Fruit fly (Drosophila melanogaster) whole organism, embryonic: Measurements from ENCODE around the gene Cdc42.

Source experiments
- Ada2b ChIP-seq: fragments of 200-800 bp; sonication (Bioruptor generic); IDR thresholded peaks from 2 replicates; pipeline ENCODE4 v1.3.6; 2022; ENCODE audit warnings: missing biosample characterization, missing genetic modification characterization
- Antp ChIP-seq: fragments of 200-800 bp; sonication (Bioruptor generic); optimal IDR thresholded peaks from 3 replicates; lab custom pipeline; 2016; ENCODE audit warnings: missing biosample characterization, missing genetic modification characterization
- Awh ChIP-seq: fragments of 200-800 bp; sonication (Bioruptor generic); IDR thresholded peaks from 2 replicates; pipeline ENCODE4, ENCODE4 v1.3.6; 2022; ENCODE audit warnings: missing biosample characterization, missing genetic modification characterization
- CG10366 ChIP-seq: fragments of 200-800 bp; sonication (Bioruptor generic); IDR thresholded peaks from 2 replicates; pipeline ENCODE4 v1.3.6; 2022; ENCODE audit warnings: missing biosample characterization, missing genetic modification characterization
- CG11398 ChIP-seq: fragments of 200-800 bp; sonication (Bioruptor generic); optimal IDR thresholded peaks from 2 replicates; lab custom pipeline; 2016; ENCODE audit warnings: missing biosample characterization, missing genetic modification characterization
- CG12155 ChIP-seq: fragments of 200-800 bp; sonication (Bioruptor generic); optimal IDR thresholded peaks from 3 replicates; lab custom pipeline; 2016; ENCODE audit warnings: missing biosample characterization, missing genetic modification characterization
- CG12744 ChIP-seq: fragments of 200-800 bp; sonication (Bioruptor generic); optimal IDR thresholded peaks from 2 replicates; lab custom pipeline; 2016; ENCODE audit warnings: missing biosample characterization, missing genetic modification characterization
- CG13424 ChIP-seq: fragments of 200-800 bp; sonication (Bioruptor generic); optimal IDR thresholded peaks from 2 replicates; lab custom pipeline; 2019; ENCODE audit warnings: missing biosample characterization, mild to moderate bottlenecking, missing genetic modification characterization, moderate library complexity
- CG13775 ChIP-seq: fragments of 200-800 bp; sonication (Bioruptor generic); optimal IDR thresholded peaks from 3 replicates; lab custom pipeline; 2017; ENCODE audit warnings: missing biosample characterization, mild to moderate bottlenecking, missing genetic modification characterization
- CG17385 ChIP-seq: fragments of 200-800 bp; sonication (Bioruptor generic); optimal IDR thresholded peaks from 3 replicates; lab custom pipeline; 2018; ENCODE audit warnings: missing biosample characterization, mild to moderate bottlenecking, missing genetic modification characterization
- CG17829 ChIP-seq: fragments of 200-800 bp; optimal IDR thresholded peaks from 2 replicates; lab custom pipeline; 2019; ENCODE audit warnings: missing biosample characterization, mild to moderate bottlenecking, missing genetic modification characterization, moderate library complexity
- CG2889 ChIP-seq: fragments of 200-800 bp; sonication (Bioruptor generic); IDR thresholded peaks from 3 replicates; pipeline ENCODE4 v1.3.6; 2022; ENCODE audit warnings: missing biosample characterization, missing genetic modification characterization
- CG30431 ChIP-seq: fragments of 200-800 bp; sonication (Bioruptor generic); optimal IDR thresholded peaks from 2 replicates; lab custom pipeline; 2017; ENCODE audit warnings: missing biosample characterization, missing genetic modification characterization
- CG3163 ChIP-seq: fragments of 200-800 bp; sonication (Bioruptor generic); optimal IDR thresholded peaks from 3 replicates; lab custom pipeline; 2016; ENCODE audit warnings: missing biosample characterization, missing genetic modification characterization
- CG4730 ChIP-seq: fragments of 200-800 bp; sonication (Bioruptor generic); IDR thresholded peaks from 2 replicates; pipeline ENCODE4 v1.3.6; 2022; ENCODE audit warnings: missing biosample characterization, missing genetic modification characterization
- CG6654 ChIP-seq: fragments of 200-800 bp; sonication (Bioruptor generic); optimal IDR thresholded peaks from 2 replicates; lab custom pipeline; 2017; ENCODE audit warnings: missing biosample characterization, mild to moderate bottlenecking, missing genetic modification characterization
- CG9609 ChIP-seq: fragments of 200-800 bp; sonication (Bioruptor generic); optimal IDR thresholded peaks from 3 replicates; lab custom pipeline; 2016; ENCODE audit warnings: missing biosample characterization, missing genetic modification characterization
- CG9727 ChIP-seq: fragments of 200-800 bp; sonication (Bioruptor generic); optimal IDR thresholded peaks from 3 replicates; lab custom pipeline; 2017; ENCODE audit warnings: missing biosample characterization, mild to moderate bottlenecking, missing genetic modification characterization
- Dad ChIP-seq: fragments of 200-800 bp; sonication (Bioruptor generic); optimal IDR thresholded peaks from 3 replicates; lab custom pipeline; 2016; ENCODE audit warnings: missing biosample characterization, missing genetic modification characterization
- Dbx ChIP-seq: fragments of 200-800 bp; sonication (Bioruptor generic); IDR thresholded peaks from 3 replicates; pipeline ENCODE4 v1.3.6; 2022; ENCODE audit warnings: missing biosample characterization, missing genetic modification characterization
- Dll ChIP-seq: fragments of 200-800 bp; sonication (Bioruptor generic); IDR thresholded peaks from 4 replicates; pipeline ENCODE4 v1.3.6; 2022; ENCODE audit warnings: missing biosample characterization, missing genetic modification characterization; ENCODE audit not compliant: partially characterized antibody
- Hr3 ChIP-seq: fragments of 200-800 bp; sonication (Bioruptor generic); optimal IDR thresholded peaks from 3 replicates; lab custom pipeline; 2016; ENCODE audit warnings: missing biosample characterization, missing genetic modification characterization
- Hsf ChIP-seq: fragments of 200-800 bp; sonication (Bioruptor generic); optimal IDR thresholded peaks from 3 replicates; lab custom pipeline; 2016; ENCODE audit warnings: missing biosample characterization, missing genetic modification characterization
- Lhr ChIP-seq: fragments of 200-800 bp; sonication (Bioruptor generic); optimal IDR thresholded peaks from 3 replicates; lab custom pipeline; 2017; ENCODE audit warnings: mild to moderate bottlenecking, missing biosample characterization, missing genetic modification reagents, missing genetic modification characterization
- Mes4 ChIP-seq: fragments of 200-800 bp; sonication (Bioruptor generic); optimal IDR thresholded peaks from 2 replicates; lab custom pipeline; 2016; ENCODE audit warnings: missing biosample characterization, missing genetic modification characterization
- NC2β ChIP-seq: fragments of 200-800 bp; sonication (Bioruptor generic); optimal IDR thresholded peaks from 2 replicates; lab custom pipeline; 2016; ENCODE audit warnings: missing biosample characterization, missing genetic modification characterization
- PHDP ChIP-seq: fragments of 200-800 bp; sonication (Bioruptor generic); optimal IDR thresholded peaks from 3 replicates; lab custom pipeline; 2018; ENCODE audit warnings: missing biosample characterization, mild to moderate bottlenecking, missing genetic modification characterization, moderate library complexity
- Scr ChIP-seq: fragments of 200-800 bp; sonication (Bioruptor generic); IDR thresholded peaks from 2 replicates; pipeline ENCODE4 v1.3.6; 2022; ENCODE audit warnings: missing biosample characterization, missing genetic modification characterization; ENCODE audit not compliant: partially characterized antibody
- Ssrp ChIP-seq: fragments of 200-800 bp; sonication (Bioruptor generic); optimal IDR thresholded peaks from 2 replicates; lab custom pipeline; 2018; ENCODE audit warnings: missing biosample characterization, mild to moderate bottlenecking, missing genetic modification characterization, moderate library complexity
- Trl ChIP-seq, 3 experiments: fragments of >200 bp in 2 of 3; fragments of 200-800 bp in 1 of 3; sonication (Bioruptor generic) in 1 of 3; optimal IDR thresholded peaks; 2 replicates in 1 of 3; 3 replicates in 2 of 3; lab custom pipeline; 2016 to 2017; ENCODE audit warnings: missing biosample characterization in 1 of 3, missing genetic modification characterization in 1 of 3
- Xrp1 ChIP-seq: fragments of 200-800 bp; sonication (Bioruptor generic); IDR thresholded peaks from 2 replicates; pipeline ENCODE4 v1.3.6; 2022; ENCODE audit warnings: missing biosample characterization, missing genetic modification characterization
- YL-1 ChIP-seq: fragments of 200-800 bp; sonication (Bioruptor generic); optimal IDR thresholded peaks from 3 replicates; lab custom pipeline; 2017; ENCODE audit warnings: missing biosample characterization, mild to moderate bottlenecking, missing genetic modification characterization
- dpn ChIP-seq, 2 experiments: fragments of 200-800 bp; sonication (Bioruptor generic); optimal IDR thresholded peaks; 3 replicates each; lab custom pipeline; 2016; ENCODE audit warnings: missing biosample characterization in 2 of 2, missing genetic modification characterization in 2 of 2
- dysf ChIP-seq: fragments of 200-800 bp; sonication (Bioruptor generic); IDR thresholded peaks from 3 replicates; pipeline ENCODE4 v1.3.6; 2022; ENCODE audit warnings: missing biosample characterization, missing genetic modification characterization
- emc ChIP-seq: fragments of 200-800 bp; sonication (Bioruptor generic); optimal IDR thresholded peaks from 2 replicates; lab custom pipeline; 2016; ENCODE audit warnings: missing biosample characterization, missing genetic modification characterization
- fd3F ChIP-seq: fragments of 200-800 bp; sonication (Bioruptor generic); optimal IDR thresholded peaks from 2 replicates; lab custom pipeline; 2018; ENCODE audit warnings: missing biosample characterization, mild to moderate bottlenecking, missing genetic modification characterization, moderate library complexity
- her ChIP-seq: fragments of 200-800 bp; sonication (Bioruptor generic); optimal IDR thresholded peaks from 2 replicates; lab custom pipeline; 2016; ENCODE audit warnings: missing biosample characterization, missing genetic modification characterization
- ken ChIP-seq: fragments of 200-800 bp; sonication (Bioruptor generic); IDR thresholded peaks from 3 replicates; pipeline ENCODE4 v1.3.6; 2022; ENCODE audit warnings: missing biosample characterization, missing genetic modification characterization
- lmd ChIP-seq: fragments of 200-800 bp; sonication (Bioruptor generic); IDR thresholded peaks from 2 replicates; pipeline ENCODE4 v1.3.6; 2022; ENCODE audit warnings: missing biosample characterization, missing genetic modification characterization
- nmo ChIP-seq: fragments of 200-800 bp; sonication (Bioruptor generic); optimal IDR thresholded peaks from 2 replicates; lab custom pipeline; 2018; ENCODE audit warnings: missing biosample characterization, mild to moderate bottlenecking, missing genetic modification characterization, moderate library complexity
- nom ChIP-seq: fragments of 200-800 bp; sonication (Bioruptor generic); optimal IDR thresholded peaks from 2 replicates; lab custom pipeline; 2017; ENCODE audit warnings: missing biosample characterization, missing genetic modification characterization, mild to moderate bottlenecking, moderate library complexity, missing genetic modification reagents
- phol ChIP-seq: fragments of 200-800 bp; sonication (Bioruptor generic); optimal IDR thresholded peaks from 3 replicates; lab custom pipeline; 2018; ENCODE audit warnings: missing biosample characterization, mild to moderate bottlenecking, missing genetic modification characterization, moderate library complexity
- pzg ChIP-seq: fragments of 200-800 bp; sonication (Bioruptor generic); optimal IDR thresholded peaks from 3 replicates; lab custom pipeline; 2018; ENCODE audit warnings: missing biosample characterization, mild to moderate bottlenecking, missing genetic modification characterization, moderate library complexity
- sc ChIP-seq, 3 experiments: fragments of >200 bp in 2 of 3; fragments of 200-800 bp in 1 of 3; sonication (Bioruptor generic) in 1 of 3; optimal IDR thresholded peaks; 2 replicates in 2 of 3; 3 replicates in 1 of 3; lab custom pipeline; 2017; ENCODE audit warnings: mild to moderate bottlenecking in 1 of 3, missing biosample characterization in 1 of 3, missing genetic modification characterization in 1 of 3, missing genetic modification reagents in 1 of 3
- slp2 ChIP-seq: fragments of 200-800 bp; sonication (Bioruptor generic); optimal IDR thresholded peaks from 2 replicates; lab custom pipeline; 2016; ENCODE audit warnings: missing biosample characterization, missing genetic modification characterization
- tin ChIP-seq: fragments of 200-800 bp; sonication (Bioruptor generic); optimal IDR thresholded peaks from 3 replicates; lab custom pipeline; 2016; ENCODE audit warnings: missing biosample characterization, missing genetic modification characterization
- wdn ChIP-seq: fragments of 200-800 bp; sonication (Bioruptor generic); IDR thresholded peaks from 2 replicates; pipeline ENCODE4 v1.3.6; 2022; ENCODE audit warnings: missing biosample characterization, missing genetic modification characterization
- wor ChIP-seq: fragments of 200-800 bp; sonication (Bioruptor generic); IDR thresholded peaks from 2 replicates; pipeline ENCODE4 v1.3.6; 2022; ENCODE audit warnings: missing biosample characterization, missing genetic modification characterization

Gene Cdc42

DNA sequence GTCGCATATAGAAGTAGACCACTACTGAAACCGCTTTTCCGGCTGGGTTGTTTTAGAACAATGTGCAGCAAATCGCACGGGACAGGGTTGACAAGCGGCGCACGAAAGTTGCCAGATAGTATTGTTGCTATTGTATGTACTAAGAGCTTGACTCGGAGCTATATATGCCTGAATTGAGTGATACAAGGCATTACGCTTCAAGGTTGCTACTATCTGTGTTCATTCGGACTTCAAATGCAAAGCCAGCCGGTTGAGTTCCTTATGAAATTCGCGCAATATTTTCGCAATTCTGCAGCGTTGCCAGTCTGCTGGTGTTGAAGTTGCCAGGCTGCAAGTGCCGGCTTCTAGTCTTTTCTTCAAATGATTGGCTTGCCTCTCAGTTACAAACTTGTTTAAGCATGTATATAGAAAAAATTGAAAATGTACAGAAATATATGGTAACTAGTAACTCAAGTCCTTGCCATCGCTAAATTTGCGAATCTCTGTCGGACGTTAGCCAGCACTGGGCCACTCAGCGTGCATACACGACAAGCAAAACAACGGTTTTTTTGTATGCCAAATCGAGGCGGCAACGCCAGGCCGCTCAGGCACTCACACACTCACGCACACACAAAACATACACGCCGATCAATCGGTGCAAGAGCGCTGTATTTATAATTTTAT, 45.0 kb upstream of the Cdc42 start, which contains the start of the genes Ranbp21 and Elys (continued):
- peak; percentile 31; the same call in 1 of the 4 replicates for TF ChIP-seq Dll (GFP tag; lab: Robert Waterston, UW)
- TF ChIP-seq wor: 0 out of 2 replicates have a peak, but pooled peaks have one; percentile 39
- peak; percentile 36 for TF ChIP-seq CG13424 (tag; lab: Kevin White, UChicago)
- peak; percentile 7 for TF ChIP-seq CG6654 (GFP tag; lab: Kevin White, UChicago)
- no peak for TF ChIP-seq nom (GFP tag; lab: Kevin White, UChicago)
- peak; percentile 66 for TF ChIP-seq Lhr
- TF ChIP-seq emc (GFP tag; lab: Kevin White, UChicago): no peak
- TF ChIP-seq Dbx: peak; percentile 72
- TF ChIP-seq CG10366 (GFP tag; lab: Robert Waterston, UW): peak; percentile 55
- peak; percentile 14 for TF ChIP-seq her (GFP tag; lab: Kevin White, UChicago)
- peak; percentile 46 for TF ChIP-seq Hr3
- TF ChIP-seq NC2β (GFP tag; lab: Kevin White, UChicago): peak; percentile 29
- peak; percentile 65 for TF ChIP-seq Dad (GFP tag; lab: Kevin White, UChicago)
- TF ChIP-seq CG13775 (GFP tag; lab: Kevin White, UChicago): peak; percentile 58
- TF ChIP-seq Trl (optimal IDR thresholded peaks at IDR 0.05; lab: Kevin White, UChicago): peak in 1 of 2 experiments; percentile 25
- TF ChIP-seq Trl (GFP tag; optimal IDR thresholded peaks at IDR 0.05; lab: Kevin White, UChicago): peak; percentile 44
- peak; percentile 3 for TF ChIP-seq fd3F (GFP tag; lab: Kevin White, UChicago)
- peak; percentile 61 for TF ChIP-seq Mes4 (GFP tag; lab: Kevin White, UChicago)
- peak; percentile 34; the same call in 1 of the 2 replicates for TF ChIP-seq CG4730 (GFP tag; lab: Robert Waterston, UW)
- TF ChIP-seq tin (GFP tag; lab: Kevin White, UChicago): peak; percentile 48
- TF ChIP-seq dysf (GFP tag; lab: Robert Waterston, UW): peak; percentile 55
- TF ChIP-seq phol (tag; lab: Kevin White, UChicago): peak; percentile 59
- TF ChIP-seq CG30431 (GFP tag; lab: Kevin White, UChicago): peak; percentile 15
- no peak for TF ChIP-seq Ada2b (GFP tag; lab: Robert Waterston, UW)
- 0 out of 3 replicates have a peak, but pooled peaks have one; percentile 27 for TF ChIP-seq CG2889 (GFP tag; lab: Robert Waterston, UW)
- peak; percentile 69 to 70 for TF ChIP-seq dpn (GFP tag; optimal IDR thresholded peaks at IDR 0.05; lab: Kevin White, UChicago)
- peak; percentile 36 for TF ChIP-seq Ssrp (tag; lab: Kevin White, UChicago)
- no peak for TF ChIP-seq PHDP (tag; lab: Kevin White, UChicago)
- peak; percentile 50 for TF ChIP-seq Scr
- peak; percentile 64 for TF ChIP-seq YL-1
- TF ChIP-seq CG12155: peak; percentile 50
- 0 out of 2 replicates have a peak, but pooled peaks have one; percentile 29 for TF ChIP-seq Awh (GFP tag; lab: Robert Waterston, UW)
- peak; percentile 61 for TF ChIP-seq lmd (GFP tag; lab: Robert Waterston, UW)
- peak; percentile 55 for TF ChIP-seq pzg
- TF ChIP-seq CG9727 (GFP tag; lab: Kevin White, UChicago): peak; percentile 59
- TF ChIP-seq Xrp1 (GFP tag; lab: Robert Waterston, UW): peak; percentile 60
- TF ChIP-seq CG11398 (GFP tag; lab: Kevin White, UChicago): peak; percentile 48
- peak; percentile 72 for TF ChIP-seq nmo (GFP tag; lab: Kevin White, UChicago)
- TF ChIP-seq CG17385 (GFP tag; lab: Kevin White, UChicago): no peak
- TF ChIP-seq sc (optimal IDR thresholded peaks at IDR 0.05; lab: Kevin White, UChicago): no peak
- no peak for TF ChIP-seq sc (GFP tag; optimal IDR thresholded peaks at IDR 0.05; lab: Kevin White, UChicago)
- peak; percentile 69 for TF ChIP-seq Hsf
- TF ChIP-seq CG17829 (tag; lab: Kevin White, UChicago): peak; percentile 33
- peak; percentile 21 for TF ChIP-seq CG3163 (GFP tag; lab: Kevin White, UChicago)
- TF ChIP-seq CG12744 (GFP tag; lab: Kevin White, UChicago): peak; percentile 21
- peak; percentile 72 for TF ChIP-seq Antp (GFP tag; lab: Kevin White, UChicago)
- TF ChIP-seq wdn (GFP tag; lab: Robert Waterston, UW): 0 out of 2 replicates have a peak, but pooled peaks have one; percentile 14
- peak; percentile 72; the same call in 2 of the 3 replicates for TF ChIP-seq ken (GFP tag; lab: Robert Waterston, UW)
- peak; percentile 71 for TF ChIP-seq CG9609 (GFP tag; lab: Kevin White, UChicago)
- peak; percentile 53 for TF ChIP-seq slp2 (GFP tag; lab: Kevin White, UChicago)
